Worm (Caenorhabditis elegans) whole organism, L4 larva: ENCODE measurements around the gene hrpa-2.

Source experiments
- Y75B8A.6 ChIP-seq: fragments of 200-800 bp; sonication (Bioruptor generic); IDR thresholded peaks from 2 replicates; pipeline ENCODE4 v1.3.6; 2022; ENCODE audit warnings: missing genetic modification reagents, missing genetic modification characterization, missing compliant biosample characterization
- ama-1 ChIP-seq: fragments of 150-350 bp; optimal IDR thresholded peaks from 2 replicates; lab custom pipeline; 2014; ENCODE audit warnings: inconsistent platforms, mixed read lengths
- ceh-44 ChIP-seq: fragments of 200-800 bp; sonication (Bioruptor generic); IDR thresholded peaks from 2 replicates; pipeline ENCODE4 v1.3.6; 2022; ENCODE audit warnings: missing genetic modification reagents, missing genetic modification characterization, missing compliant biosample characterization
- duxl-1 ChIP-seq: sonication (generic microtip); optimal IDR thresholded peaks from 2 replicates; lab custom pipeline; 2016; ENCODE audit warnings: mild to moderate bottlenecking, missing genetic modification characterization, moderate library complexity, missing compliant biosample characterization; ENCODE audit not compliant: poor library complexity
- dve-1 ChIP-seq: sonication (generic microtip); optimal IDR thresholded peaks from 2 replicates; lab custom pipeline; 2017; ENCODE audit warnings: antibody characterized with exemption, mild to moderate bottlenecking, missing genetic modification characterization, missing compliant biosample characterization; ENCODE audit not compliant: insufficient read depth
- fkh-10 ChIP-seq: fragments of 150-350 bp; optimal IDR thresholded peaks from 2 replicates; lab custom pipeline; 2014; ENCODE audit warnings: missing biosample characterization, missing genetic modification reagents, missing genetic modification characterization
- lin-1 ChIP-seq: fragments of 200-800 bp; sonication (Bioruptor generic); IDR thresholded peaks from 2 replicates; pipeline ENCODE4 v1.3.6; 2022; ENCODE audit warnings: missing genetic modification reagents, missing genetic modification characterization, missing compliant biosample characterization
- lin-39 ChIP-seq: fragments of 150-350 bp; optimal IDR thresholded peaks from 2 replicates; lab custom pipeline; 2014; ENCODE audit warnings: missing biosample characterization, missing genetic modification reagents, missing genetic modification characterization
- mdl-1 ChIP-seq, 2 experiments: fragments of 150-350 bp in 1 of 2; sonication (generic microtip) in 1 of 2; optimal IDR thresholded peaks; 2 replicates each; lab custom pipeline; 2014 to 2017; ENCODE audit warnings: missing biosample characterization in 2 of 2, missing genetic modification characterization in 2 of 2
- nhr-28 ChIP-seq: fragments of 150-350 bp; optimal IDR thresholded peaks from 2 replicates; lab custom pipeline; 2014; ENCODE audit warnings: missing biosample characterization, missing genetic modification characterization
- php-3 ChIP-seq: fragments of 200-800 bp; sonication (Bioruptor generic); IDR thresholded peaks from 2 replicates; pipeline ENCODE4 v1.3.6; 2022; ENCODE audit warnings: missing genetic modification reagents, missing genetic modification characterization, missing compliant biosample characterization
- snpc-4 ChIP-seq: fragments of 150-350 bp; optimal IDR thresholded peaks from 2 replicates; lab custom pipeline; 2014; ENCODE audit warnings: missing biosample characterization, missing genetic modification characterization
- unc-39 ChIP-seq: sonication (generic microtip); optimal IDR thresholded peaks from 2 replicates; lab custom pipeline; 2017; ENCODE audit warnings: missing biosample characterization, missing genetic modification characterization
- ztf-11 ChIP-seq: fragments of 150-350 bp; optimal IDR thresholded peaks from 2 replicates; lab custom pipeline; 2014; ENCODE audit warnings: missing biosample characterization, missing genetic modification characterization

ce11 chrX:5183931-5184330 is 32.2 kb upstream of the hrpa-2 start, which contains the start of gene T03G11.9:
- TF ChIP-seq unc-39 (no peak), lin-39 (no peak), snpc-4 (tag; lab: Kevin White, UChicago) (no peak), ama-1 (no peak), lin-1 (GFP tag; lab: Robert Waterston, UW) (no peak), mdl-1 (tag; optimal IDR thresholded peaks at IDR 0.05; lab: Kevin White, UChicago) (no peak), ceh-44 (GFP tag; lab: Robert Waterston, UW) (no peak), nhr-28 (tag; lab: Kevin White, UChicago) (no peak), duxl-1 (tag; lab: Kevin White, UChicago) (no peak), php-3 (GFP tag; lab: Robert Waterston, UW) (no peak), dve-1 (tag; lab: Kevin White, UChicago) (no peak), fkh-10 (GFP tag; lab: Kevin White, UChicago) (no peak), ztf-11 (no peak), Y75B8A.6 (GFP tag; lab: Robert Waterston, UW) (no peak)
